Worm (Caenorhabditis elegans): Measurements from ENCODE around the gene Y39F10C.3.

Gene Y39F10C.3

DNA sequence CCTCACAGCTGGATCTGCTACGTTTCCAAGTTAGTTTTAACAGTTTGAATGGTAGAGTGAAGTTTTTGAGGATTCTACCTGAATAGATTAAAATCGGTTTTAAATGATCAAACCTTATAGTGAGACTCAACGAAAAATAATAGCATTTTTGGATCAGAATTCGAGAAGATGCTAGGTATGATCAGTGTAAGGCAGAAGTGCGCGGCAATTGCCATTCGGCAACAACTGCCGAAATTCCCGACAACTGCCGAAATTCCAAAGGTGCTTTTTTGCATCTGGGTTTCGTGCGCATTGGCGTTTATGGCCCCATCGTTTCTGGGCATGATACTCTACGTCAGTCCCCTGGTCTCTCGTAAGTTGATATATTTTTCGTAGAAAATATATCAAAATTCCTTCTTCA is 9.3 kb downstream of the Y39F10C.3 start, which contains the start of gene T02H6.6:
Gene T02H6.6, plus strand, starts transcription at position 301 of the 400 bp plus-strand sequence.
- TF ChIP-seq klf-2 (GFP tag; conservative IDR thresholded peaks at IDR 0.05) (no peak), ref-1 (GFP tag; conservative IDR thresholded peaks at IDR 0.05) (no peak), ztf-23 (GFP tag; IDR thresholded peaks at IDR 0.05) (no peak), med-1 (GFP tag; optimal IDR thresholded peaks at IDR 0.05; ENCODE audit: insufficient read depth) (no peak), tab-1 (GFP tag; IDR thresholded peaks at IDR 0.05) (no peak), cog-1 (tag; optimal IDR thresholded peaks at IDR 0.05) (no peak), ztf-29 (GFP tag; IDR thresholded peaks at IDR 0.05) (no peak), T22C8.4 (GFP tag; IDR thresholded peaks at IDR 0.05) (no peak), flt-1 (GFP tag; IDR thresholded peaks at IDR 0.05) (no peak)

DNA sequence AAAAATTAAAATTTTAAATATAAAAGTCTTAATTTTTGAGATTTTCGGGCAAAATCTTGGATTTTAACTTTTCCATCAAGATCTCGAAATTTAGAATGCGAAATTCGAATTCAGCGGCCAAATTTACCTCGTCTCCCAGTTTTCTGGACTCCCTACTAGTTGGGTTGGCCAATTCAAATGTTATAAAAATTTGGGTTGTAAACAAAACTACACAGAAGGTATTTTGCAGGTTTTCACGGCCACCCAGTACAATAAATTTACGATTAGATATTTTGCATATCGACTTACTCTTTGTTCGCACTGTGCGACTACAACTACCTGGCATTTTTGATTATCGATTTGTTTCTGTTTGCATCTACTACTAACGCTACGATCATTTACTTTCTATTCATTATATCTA is 10.6 kb downstream of the Y39F10C.3 start, which contains the start of gene T02H6.5:
Gene T02H6.5, plus strand, starts transcription at position 301 of the 400 bp plus-strand sequence.
- no peak for TF ChIP-seq ztf-23 (GFP tag; IDR thresholded peaks at IDR 0.05)
- no peak for TF ChIP-seq med-1 (GFP tag; optimal IDR thresholded peaks at IDR 0.05; ENCODE audit: insufficient read depth)
- no peak for TF ChIP-seq ref-1 (GFP tag; conservative IDR thresholded peaks at IDR 0.05)
- no peak for TF ChIP-seq ztf-29 (GFP tag; IDR thresholded peaks at IDR 0.05)
- TF ChIP-seq cog-1 (tag; optimal IDR thresholded peaks at IDR 0.05): no peak

- no peak for TF ChIP-seq flt-1 (GFP tag; IDR thresholded peaks at IDR 0.05)
- no peak for TF ChIP-seq ztf-23 (GFP tag; IDR thresholded peaks at IDR 0.05)
- TF ChIP-seq T22C8.4 (GFP tag; IDR thresholded peaks at IDR 0.05): no peak
- no peak for TF ChIP-seq ztf-29 (GFP tag; IDR thresholded peaks at IDR 0.05)
- no peak for TF ChIP-seq ref-1 (GFP tag; conservative IDR thresholded peaks at IDR 0.05)
- TF ChIP-seq cog-1 (tag; optimal IDR thresholded peaks at IDR 0.05): no peak
These were observed 15.5 kb downstream of the Y39F10C.3 start, which contains the start of gene T02H6.4 for ce11 chrII:689749-690148. Gene T02H6.4 (plus strand): TSS chrII:690049.

- TF ChIP-seq ref-1 (GFP tag; conservative IDR thresholded peaks at IDR 0.05): no peak
- TF ChIP-seq tab-1 (GFP tag; IDR thresholded peaks at IDR 0.05): no peak
- no peak for TF ChIP-seq klf-2 (GFP tag; conservative IDR thresholded peaks at IDR 0.05)
- TF ChIP-seq ztf-29 (GFP tag; IDR thresholded peaks at IDR 0.05): no peak
- no peak for TF ChIP-seq ztf-23 (GFP tag; IDR thresholded peaks at IDR 0.05)
- TF ChIP-seq flt-1 (GFP tag; IDR thresholded peaks at IDR 0.05): no peak
- no peak for TF ChIP-seq T22C8.4 (GFP tag; IDR thresholded peaks at IDR 0.05)
These were observed 17.3 kb downstream of the Y39F10C.3 start, which contains the start of gene T02H6.3 for ce11 chrII:691550-691949. Gene T02H6.3 (plus strand): TSS chrII:691850.

ce11 chrII:695079-695478 is 20.9 kb downstream of the Y39F10C.3 start:
- TF ChIP-seq T22C8.4 (GFP tag; IDR thresholded peaks at IDR 0.05) (peak; percentile 34; the same call in 1 of the 2 replicates), ztf-23 (GFP tag; IDR thresholded peaks at IDR 0.05) (peak; percentile 41; the same call in 1 of the 2 replicates), tab-1 (GFP tag; IDR thresholded peaks at IDR 0.05) (peak; percentile 80), ref-1 (GFP tag; conservative IDR thresholded peaks at IDR 0.05) (0 out of 2 replicates have a peak, but pooled peaks have one; percentile 28)

ce11 chrII:696776-697532 is 22.7 kb downstream of the Y39F10C.3 start:
- TF ChIP-seq flt-1 (GFP tag; IDR thresholded peaks at IDR 0.05): peak; percentile 69
- peak; percentile 75 for TF ChIP-seq T22C8.4 (GFP tag; IDR thresholded peaks at IDR 0.05)
- peak; percentile 66 for TF ChIP-seq klf-2 (GFP tag; conservative IDR thresholded peaks at IDR 0.05)
- peak; percentile 23; the same call in 1 of the 2 replicates for TF ChIP-seq ztf-29 (GFP tag; IDR thresholded peaks at IDR 0.05)
- TF ChIP-seq tab-1 (GFP tag; IDR thresholded peaks at IDR 0.05): peak; percentile 81
- TF ChIP-seq ref-1 (GFP tag; conservative IDR thresholded peaks at IDR 0.05): peak; percentile 59

- peak; percentile 48; the same call in 1 of the 2 replicates for TF ChIP-seq ztf-23 (GFP tag; IDR thresholded peaks at IDR 0.05)
- TF ChIP-seq tab-1 (GFP tag; IDR thresholded peaks at IDR 0.05): 0 out of 2 replicates have a peak, but pooled peaks have one; percentile 45
These were observed 24.2 kb downstream of the Y39F10C.3 start for ce11 chrII:698453-698852.

- no peak for TF ChIP-seq med-1 (GFP tag; optimal IDR thresholded peaks at IDR 0.05; ENCODE audit: insufficient read depth)
- TF ChIP-seq T22C8.4 (GFP tag; IDR thresholded peaks at IDR 0.05): no peak
- TF ChIP-seq ztf-23 (GFP tag; IDR thresholded peaks at IDR 0.05): no peak
- no peak for TF ChIP-seq cog-1 (tag; optimal IDR thresholded peaks at IDR 0.05)
- no peak for TF ChIP-seq ztf-29 (GFP tag; IDR thresholded peaks at IDR 0.05)
- TF ChIP-seq ref-1 (GFP tag; conservative IDR thresholded peaks at IDR 0.05): no peak
- TF ChIP-seq klf-2 (GFP tag; conservative IDR thresholded peaks at IDR 0.05): no peak
- no peak for TF ChIP-seq tab-1 (GFP tag; IDR thresholded peaks at IDR 0.05)
- TF ChIP-seq flt-1 (GFP tag; IDR thresholded peaks at IDR 0.05): no peak
These were observed 26.8 kb downstream of the Y39F10C.3 start, which contains the start of gene T02H6.11 for ce11 chrII:701025-701370. Gene T02H6.11 (minus strand): TSS chrII:701125.

DNA sequence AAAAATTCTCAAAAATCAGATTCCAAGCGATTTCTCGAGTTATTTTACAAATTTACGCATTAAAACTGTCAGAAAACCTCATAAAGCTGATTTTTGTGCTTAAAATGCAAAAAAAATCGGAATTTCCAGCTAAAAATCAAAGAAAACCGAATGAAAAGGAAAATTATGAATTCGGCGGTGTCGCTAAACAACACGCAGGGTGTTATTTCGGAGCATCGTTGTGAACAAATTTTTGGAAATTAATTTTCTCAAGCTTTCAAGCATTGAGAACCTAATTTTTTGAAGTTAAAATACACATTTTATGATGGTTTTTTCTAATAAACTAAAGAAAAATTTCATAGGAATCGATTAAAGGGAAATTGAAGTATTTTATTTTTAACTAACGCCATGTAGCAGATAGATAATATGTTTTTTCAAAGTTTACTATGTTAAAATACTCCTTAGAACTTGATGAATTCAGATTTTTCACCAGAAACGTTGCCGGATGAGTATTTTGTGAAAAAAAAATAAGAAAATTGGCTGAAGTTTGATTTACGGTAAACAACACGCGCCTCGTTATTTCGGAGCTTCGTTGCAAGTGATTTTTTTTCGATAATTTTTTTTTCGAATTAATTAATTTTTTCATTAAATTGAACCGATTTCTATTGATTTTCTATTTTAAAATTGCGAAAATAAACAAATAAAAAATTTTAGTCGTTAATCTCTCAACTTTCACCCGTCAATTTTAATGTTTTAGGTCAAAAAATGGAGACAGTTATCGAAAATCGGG is 27.3 kb downstream of the Y39F10C.3 start, which contains the start of gene thoc-1:
Gene thoc-1, plus strand, starts transcription at position 737 of the 769 bp plus-strand sequence.
- no peak for TF ChIP-seq klf-2 (GFP tag; conservative IDR thresholded peaks at IDR 0.05)
- TF ChIP-seq ztf-29 (GFP tag; IDR thresholded peaks at IDR 0.05): no peak
- no peak for TF ChIP-seq ztf-23 (GFP tag; IDR thresholded peaks at IDR 0.05)
- no peak for TF ChIP-seq tab-1 (GFP tag; IDR thresholded peaks at IDR 0.05)
- TF ChIP-seq T22C8.4 (GFP tag; IDR thresholded peaks at IDR 0.05): no peak
- TF ChIP-seq cog-1 (tag; optimal IDR thresholded peaks at IDR 0.05): no peak
- TF ChIP-seq ref-1 (GFP tag; conservative IDR thresholded peaks at IDR 0.05): no peak
- TF ChIP-seq flt-1 (GFP tag; IDR thresholded peaks at IDR 0.05): no peak
- no peak for TF ChIP-seq med-1 (GFP tag; optimal IDR thresholded peaks at IDR 0.05; ENCODE audit: insufficient read depth)
